Worm (Caenorhabditis elegans): ENCODE data around the gene bath-42.

bath-42 gene

DNA sequence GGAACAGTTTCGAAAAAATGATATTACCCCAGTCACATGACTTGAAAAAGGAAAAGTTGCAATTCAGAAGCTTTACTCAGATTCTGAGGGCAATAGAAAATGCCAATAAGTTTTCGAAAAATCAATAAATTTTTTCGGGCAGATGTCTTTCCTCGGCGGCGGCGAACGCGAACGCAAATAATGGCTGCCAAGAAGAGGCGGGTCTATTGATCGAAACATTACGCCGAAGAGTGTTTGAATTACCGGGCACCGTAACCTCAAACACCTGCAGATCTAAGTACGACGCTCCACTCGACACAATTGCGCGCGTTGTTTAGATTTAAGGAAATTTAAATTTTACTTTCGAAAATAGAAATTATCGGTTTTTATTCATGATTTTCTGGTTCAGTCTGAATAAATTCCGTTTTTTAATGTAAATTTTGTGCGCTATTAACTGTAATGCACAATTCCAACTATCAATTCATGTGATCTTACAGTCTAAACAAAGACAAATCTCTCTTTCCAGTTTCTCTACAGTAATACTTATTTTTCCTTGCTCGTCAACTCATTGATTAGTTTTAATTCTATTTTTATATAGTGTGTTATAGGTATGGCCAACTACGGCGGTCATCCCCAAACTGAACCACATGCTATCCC lies 723 bp upstream of the bath-42 start, which contains the start of gene prp-8 (continued):
- no peak for TF ChIP-seq nhr-6 (tag; optimal IDR thresholded peaks at IDR 0.05)
- TF ChIP-seq crh-2 (tag; optimal IDR thresholded peaks at IDR 0.05), result peak; percentile 95
- TF ChIP-seq unc-55 (GFP tag; optimal IDR thresholded peaks at IDR 0.05), result peak; percentile 97
- TF ChIP-seq ama-1 (optimal IDR thresholded peaks at IDR 0.05), result peak; percentile 48
- peak; percentile 96 for TF ChIP-seq C34F6.9 (tag; optimal IDR thresholded peaks at IDR 0.05)
- peak; percentile 91 for TF ChIP-seq sem-4 (tag; optimal IDR thresholded peaks at IDR 0.05)
- no peak for TF ChIP-seq nhr-23 (tag; optimal IDR thresholded peaks at IDR 0.05)
- no peak for TF ChIP-seq skn-1 (tag; optimal IDR thresholded peaks at IDR 0.05)
- TF ChIP-seq unc-39 (tag; optimal IDR thresholded peaks at IDR 0.05), result no peak

ce11 chrIII:8161238-8161637 lies 1.9 kb downstream of the bath-42 start, which contains the start of gene inpp-5K:
Gene inpp-5K, minus strand, starts transcription at chrIII:8161338.
- TF ChIP-seq nhr-6 (tag; optimal IDR thresholded peaks at IDR 0.05) (no peak), fos-1 (tag; optimal IDR thresholded peaks at IDR 0.05) (no peak), unc-39 (tag; optimal IDR thresholded peaks at IDR 0.05) (no peak)

ce11 chrIII:8158140-8158786 lies 4.9 kb downstream of the bath-42 start, which contains the start of gene atg-13:
Gene atg-13, minus strand, starts transcription at chrIII:8158190.
- TF ChIP-seq nhr-129 (tag; optimal IDR thresholded peaks at IDR 0.05) (peak; percentile 17), unc-55 (GFP tag; optimal IDR thresholded peaks at IDR 0.05) (no peak), R02D3.7 (tag; optimal IDR thresholded peaks at IDR 0.05) (no peak), mab-5 (tag; optimal IDR thresholded peaks at IDR 0.05) (no peak), nhr-25 (tag; optimal IDR thresholded peaks at IDR 0.05) (no peak), ztf-11 (tag; optimal IDR thresholded peaks at IDR 0.05) (no peak), blmp-1 (tag; optimal IDR thresholded peaks at IDR 0.05; ENCODE audit: insufficient read depth) (no peak), lin-39 (tag; optimal IDR thresholded peaks at IDR 0.05) (no peak), nhr-11 (tag; optimal IDR thresholded peaks at IDR 0.05) (no peak), sma-3 (GFP tag; optimal IDR thresholded peaks at IDR 0.05) (no peak), ztf-4 (tag; optimal IDR thresholded peaks at IDR 0.05) (no peak), fos-1 (tag; optimal IDR thresholded peaks at IDR 0.05) (peak; percentile 1), ceh-16 (tag; optimal IDR thresholded peaks at IDR 0.05) (no peak), skn-1 (tag; optimal IDR thresholded peaks at IDR 0.05) (no peak), nhr-21 (tag; optimal IDR thresholded peaks at IDR 0.05) (no peak), gmeb-1 (tag; optimal IDR thresholded peaks at IDR 0.05) (peak; percentile 8), lsy-2 (tag; optimal IDR thresholded peaks at IDR 0.05) (peak in 1 of 2 experiments; percentile 34), elt-1 (tag; optimal IDR thresholded peaks at IDR 0.05) (no peak), nhr-6 (tag; optimal IDR thresholded peaks at IDR 0.05) (no peak), F13H6.1 (tag; optimal IDR thresholded peaks at IDR 0.05) (no peak), nhr-10 (tag; optimal IDR thresholded peaks at IDR 0.05) (no peak), Y55F3AM.14 (GFP tag; optimal IDR thresholded peaks at IDR 0.05) (no peak), unc-39 (tag; optimal IDR thresholded peaks at IDR 0.05) (no peak), ZK546.5 (tag; optimal IDR thresholded peaks at IDR 0.05) (no peak)

DNA sequence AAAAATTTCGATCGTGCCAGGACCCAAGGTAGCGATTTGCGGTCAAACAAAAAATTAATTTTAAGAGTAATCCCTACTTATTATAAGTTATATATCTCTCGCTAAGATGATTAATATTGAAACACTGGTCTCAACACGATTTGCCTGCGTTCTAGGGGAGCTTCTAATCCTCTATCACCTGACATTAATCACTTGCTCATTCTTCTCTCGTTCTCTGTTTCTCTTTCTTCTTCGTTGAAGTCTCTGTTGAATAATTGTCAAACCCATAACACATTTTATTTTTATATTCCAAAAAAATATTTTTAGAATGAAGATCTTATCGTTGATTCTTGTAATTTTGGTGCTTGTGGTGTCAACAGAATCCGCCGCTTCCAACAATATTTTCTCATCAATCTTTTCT lies 8.0 kb downstream of the bath-42 start, which contains the start of gene D2007.1:
D2007.1 (plus strand) TSS at position 301 of the 400 bp plus-strand sequence.
- no peak for TF ChIP-seq nhr-10 (tag; optimal IDR thresholded peaks at IDR 0.05)
- peak in 1 of 2 experiments; percentile 1 for TF ChIP-seq lsy-2 (tag; optimal IDR thresholded peaks at IDR 0.05)
- no peak for TF ChIP-seq lin-39 (tag; optimal IDR thresholded peaks at IDR 0.05)
- TF ChIP-seq aly-2 (tag; optimal IDR thresholded peaks at IDR 0.05), result no peak
- no peak for TF ChIP-seq sma-3 (GFP tag; optimal IDR thresholded peaks at IDR 0.05)
- TF ChIP-seq C34F6.9 (tag; optimal IDR thresholded peaks at IDR 0.05), result peak; percentile 32

ce11 chrIII:8154423-8154822 lies 8.8 kb downstream of the bath-42 start:
- TF ChIP-seq fos-1 (tag; optimal IDR thresholded peaks at IDR 0.05) (peak; percentile 16), alr-1 (tag; optimal IDR thresholded peaks at IDR 0.05) (no peak)

- TF ChIP-seq ztf-4 (tag; optimal IDR thresholded peaks at IDR 0.05), result no peak
- TF ChIP-seq gmeb-1 (tag; optimal IDR thresholded peaks at IDR 0.05), result no peak
- no peak for TF ChIP-seq sma-3 (GFP tag; optimal IDR thresholded peaks at IDR 0.05)
- TF ChIP-seq lin-11 (tag; optimal IDR thresholded peaks at IDR 0.05), result no peak
- no peak for TF ChIP-seq lsy-2 (tag; optimal IDR thresholded peaks at IDR 0.05)
- no peak for TF ChIP-seq unc-62 (GFP tag; optimal IDR thresholded peaks at IDR 0.05)
- TF ChIP-seq blmp-1 (tag; optimal IDR thresholded peaks at IDR 0.05; ENCODE audit: insufficient read depth), result no peak
- no peak for TF ChIP-seq nhr-6 (tag; optimal IDR thresholded peaks at IDR 0.05)
- no peak for TF ChIP-seq Y55F3AM.14 (GFP tag; optimal IDR thresholded peaks at IDR 0.05)
Measured at ce11 chrIII:8148751-8149150, 14.4 kb downstream of the bath-42 start, which contains the start of gene D2007.2. Gene D2007.2, plus strand, starts transcription at chrIII:8148963.
